Fruit fly (Drosophila melanogaster) whole organism, embryonic: Measurements from ENCODE around the gene sra.
A peak's percentile ranks its signal among the peaks of the same experiment; 100 is the strongest.

Experiments
- Awh ChIP-seq: fragments of 200-800 bp; sonication (Bioruptor generic); IDR thresholded peaks from 2 replicates; pipeline ENCODE4, ENCODE4 v1.3.6; 2022; ENCODE audit warnings: missing biosample characterization, missing genetic modification characterization
- B-H1 ChIP-seq: fragments of 200-800 bp; sonication (Bioruptor generic); IDR thresholded peaks from 3 replicates; pipeline ENCODE4 v1.3.6; 2022; ENCODE audit warnings: missing biosample characterization, missing genetic modification characterization
- B-H2 ChIP-seq: fragments of 200-800 bp; sonication (Bioruptor generic); optimal IDR thresholded peaks from 2 replicates; lab custom pipeline; 2018; ENCODE audit warnings: missing biosample characterization, mild to moderate bottlenecking, missing genetic modification characterization
- CG10366 ChIP-seq: fragments of 200-800 bp; sonication (Bioruptor generic); IDR thresholded peaks from 2 replicates; pipeline ENCODE4 v1.3.6; 2022; ENCODE audit warnings: missing biosample characterization, missing genetic modification characterization
- CG11695 ChIP-seq: fragments of 200-800 bp; sonication (Bioruptor generic); IDR thresholded peaks from 3 replicates; pipeline ENCODE4 v1.3.6; 2022; ENCODE audit warnings: missing biosample characterization, missing genetic modification characterization
- CG13424 ChIP-seq: fragments of 200-800 bp; sonication (Bioruptor generic); optimal IDR thresholded peaks from 2 replicates; lab custom pipeline; 2019; ENCODE audit warnings: missing biosample characterization, mild to moderate bottlenecking, missing genetic modification characterization, moderate library complexity
- CG16779 ChIP-seq: fragments of 200-800 bp; sonication (Bioruptor generic); IDR thresholded peaks from 2 replicates; pipeline ENCODE4 v1.3.6; 2022; ENCODE audit warnings: missing biosample characterization, missing genetic modification characterization
- CG1792 ChIP-seq: fragments of 200-800 bp; sonication (Bioruptor generic); optimal IDR thresholded peaks from 2 replicates; lab custom pipeline; 2016; ENCODE audit warnings: missing biosample characterization, missing genetic modification characterization
- CG18619 ChIP-seq: fragments of 200-800 bp; sonication (Bioruptor generic); optimal IDR thresholded peaks from 3 replicates; lab custom pipeline; 2017; ENCODE audit warnings: missing biosample characterization, mild to moderate bottlenecking, missing genetic modification characterization
- CG31365 ChIP-seq: fragments of 200-800 bp; sonication (Bioruptor generic); optimal IDR thresholded peaks from 2 replicates; lab custom pipeline; 2018; ENCODE audit warnings: missing biosample characterization, mild to moderate bottlenecking, missing genetic modification characterization
- CG4730 ChIP-seq: fragments of 200-800 bp; sonication (Bioruptor generic); IDR thresholded peaks from 2 replicates; pipeline ENCODE4 v1.3.6; 2022; ENCODE audit warnings: missing biosample characterization, missing genetic modification characterization
- CG7372 ChIP-seq: fragments of 200-800 bp; sonication (Bioruptor generic); IDR thresholded peaks from 2 replicates; pipeline ENCODE4 v1.3.6; 2022; ENCODE audit warnings: missing biosample characterization, missing genetic modification characterization
- CG7786 ChIP-seq: fragments of 200-800 bp; sonication (Bioruptor generic); optimal IDR thresholded peaks from 2 replicates; lab custom pipeline; 2016; ENCODE audit warnings: missing biosample characterization, missing genetic modification characterization
- CG8478 ChIP-seq: fragments of >200 bp; optimal IDR thresholded peaks from 2 replicates; lab custom pipeline; 2018
- CG9727 ChIP-seq: fragments of 200-800 bp; sonication (Bioruptor generic); optimal IDR thresholded peaks from 3 replicates; lab custom pipeline; 2017; ENCODE audit warnings: missing biosample characterization, mild to moderate bottlenecking, missing genetic modification characterization
- D ChIP-seq, 2 experiments: fragments of 200-800 bp in 1 of 2; fragments of >200 bp in 1 of 2; sonication (Bioruptor generic) in 1 of 2; optimal IDR thresholded peaks; 2 replicates in 1 of 2; 3 replicates in 1 of 2; lab custom pipeline; 2017; ENCODE audit warnings: mild to moderate bottlenecking in 1 of 2, missing biosample characterization in 1 of 2, missing genetic modification characterization in 1 of 2, missing genetic modification reagents in 1 of 2
- D19A ChIP-seq: fragments of 200-800 bp; optimal IDR thresholded peaks from 3 replicates; lab custom pipeline; 2019; ENCODE audit warnings: missing biosample characterization, mild to moderate bottlenecking, missing genetic modification characterization, moderate library complexity
- Ets65A ChIP-seq: fragments of 200-800 bp; sonication (Bioruptor generic); peaks from one replicate; lab custom pipeline; 2016; ENCODE audit warnings: missing biosample characterization, missing genetic modification characterization
- Hmr ChIP-seq: fragments of 200-800 bp; sonication (Bioruptor generic); optimal IDR thresholded peaks from 3 replicates; lab custom pipeline; 2017; ENCODE audit warnings: mild to moderate bottlenecking, missing biosample characterization, missing genetic modification reagents, missing genetic modification characterization
- NC2β ChIP-seq: fragments of 200-800 bp; sonication (Bioruptor generic); optimal IDR thresholded peaks from 2 replicates; lab custom pipeline; 2016; ENCODE audit warnings: missing biosample characterization, missing genetic modification characterization
- Sox100B ChIP-seq: fragments of 200-800 bp; sonication (Bioruptor generic); optimal IDR thresholded peaks from 3 replicates; lab custom pipeline; 2018; ENCODE audit warnings: missing biosample characterization, mild to moderate bottlenecking, missing genetic modification characterization
- Xbp1 ChIP-seq: fragments of 200-800 bp; sonication (Bioruptor generic); optimal IDR thresholded peaks from 3 replicates; lab custom pipeline; 2016; ENCODE audit warnings: missing biosample characterization, mild to moderate bottlenecking, missing genetic modification characterization
- ab ChIP-seq: fragments of 200-800 bp; sonication (Bioruptor generic); optimal IDR thresholded peaks from 2 replicates; lab custom pipeline; 2016; ENCODE audit warnings: missing biosample characterization, missing genetic modification characterization
- az2 ChIP-seq: fragments of 200-800 bp; sonication (Bioruptor generic); optimal IDR thresholded peaks from 3 replicates; lab custom pipeline; 2016; ENCODE audit warnings: missing biosample characterization, missing genetic modification characterization
- bbx ChIP-seq: fragments of 200-800 bp; sonication (Bioruptor generic); IDR thresholded peaks from 2 replicates; pipeline ENCODE4 v1.3.6; 2022; ENCODE audit warnings: missing biosample characterization, missing genetic modification characterization; ENCODE audit not compliant: partially characterized antibody
- chinmo ChIP-seq: fragments of 200-800 bp; sonication (Bioruptor generic); IDR thresholded peaks from 4 replicates; pipeline ENCODE4 v1.3.6; 2022; ENCODE audit warnings: missing biosample characterization, missing genetic modification characterization; ENCODE audit not compliant: partially characterized antibody
- chm ChIP-seq: fragments of 200-800 bp; sonication (Bioruptor generic); IDR thresholded peaks from 2 replicates; pipeline ENCODE4 v1.3.6; 2022; ENCODE audit warnings: missing biosample characterization, missing genetic modification characterization
- dmrt99B ChIP-seq: fragments of 200-800 bp; sonication (Bioruptor generic); optimal IDR thresholded peaks from 2 replicates; lab custom pipeline; 2018; ENCODE audit warnings: missing biosample characterization, mild to moderate bottlenecking, missing genetic modification characterization, moderate library complexity
- fd102C ChIP-seq: fragments of 200-800 bp; sonication (Bioruptor generic); optimal IDR thresholded peaks from 2 replicates; lab custom pipeline; 2018; ENCODE audit warnings: missing biosample characterization, mild to moderate bottlenecking, missing genetic modification characterization, moderate library complexity
- ftz-f1 ChIP-seq: fragments of 200-800 bp; sonication (Bioruptor generic); optimal IDR thresholded peaks from 2 replicates; lab custom pipeline; 2016; ENCODE audit warnings: missing biosample characterization, missing genetic modification characterization
- gem ChIP-seq: fragments of 200-800 bp; sonication (Bioruptor generic); optimal IDR thresholded peaks from 2 replicates; lab custom pipeline; 2019; ENCODE audit warnings: missing biosample characterization, mild to moderate bottlenecking, missing genetic modification characterization, moderate library complexity
- grn ChIP-seq: fragments of 200-800 bp; sonication (Bioruptor generic); optimal IDR thresholded peaks from 3 replicates; lab custom pipeline; 2017; ENCODE audit warnings: missing biosample characterization, missing genetic modification characterization
- hb ChIP-seq: fragments of 200-800 bp; sonication (Bioruptor generic); IDR thresholded peaks from 3 replicates; pipeline ENCODE4 v1.3.6; 2022; ENCODE audit warnings: missing biosample characterization, missing genetic modification characterization; ENCODE audit not compliant: partially characterized antibody
- jing ChIP-seq: fragments of 200-800 bp; sonication (Bioruptor generic); optimal IDR thresholded peaks from 2 replicates; lab custom pipeline; 2018; ENCODE audit warnings: missing biosample characterization, mild to moderate bottlenecking, missing genetic modification characterization
- lab ChIP-seq: fragments of 200-800 bp; sonication (Bioruptor generic); optimal IDR thresholded peaks from 3 replicates; lab custom pipeline; 2017; ENCODE audit warnings: missing biosample characterization, missing genetic modification characterization, mild to moderate bottlenecking, moderate library complexity, missing genetic modification reagents
- nerfin-2 ChIP-seq: fragments of 200-800 bp; sonication (Bioruptor generic); IDR thresholded peaks from 2 replicates; pipeline ENCODE4 v1.3.6; 2022; ENCODE audit warnings: missing biosample characterization, missing genetic modification characterization; ENCODE audit not compliant: partially characterized antibody
- pita ChIP-seq: fragments of 200-800 bp; sonication (Bioruptor generic); optimal IDR thresholded peaks from 2 replicates; lab custom pipeline; 2017; ENCODE audit warnings: missing biosample characterization, mild to moderate bottlenecking, missing genetic modification characterization
- ranshi ChIP-seq: fragments of 200-800 bp; sonication (Bioruptor generic); IDR thresholded peaks from 2 replicates; pipeline ENCODE4 v1.3.6; 2022; ENCODE audit warnings: missing biosample characterization, missing genetic modification characterization
- scrt ChIP-seq: fragments of 200-800 bp; sonication (Bioruptor generic); optimal IDR thresholded peaks from 2 replicates; lab custom pipeline; 2018; ENCODE audit warnings: missing biosample characterization, mild to moderate bottlenecking, missing genetic modification characterization, moderate library complexity
- sqz ChIP-seq: fragments of 200-800 bp; sonication (Bioruptor generic); optimal IDR thresholded peaks from 3 replicates; lab custom pipeline; 2018; ENCODE audit warnings: missing biosample characterization, mild to moderate bottlenecking, missing genetic modification characterization
- sr ChIP-seq: fragments of 200-800 bp; sonication (Bioruptor generic); IDR thresholded peaks from 3 replicates; pipeline ENCODE4 v1.3.6; 2022; ENCODE audit warnings: missing biosample characterization, missing genetic modification characterization
- tio ChIP-seq: fragments of 200-800 bp; sonication (Bioruptor generic); optimal IDR thresholded peaks from 2 replicates; lab custom pipeline; 2017; ENCODE audit warnings: missing biosample characterization, missing genetic modification characterization, inconsistent platforms
- tll ChIP-seq, 2 experiments: fragments of 200-800 bp in 1 of 2; fragments of >200 bp in 1 of 2; sonication (Bioruptor generic) in 1 of 2; optimal IDR thresholded peaks; 2 replicates each; lab custom pipeline; 2017 to 2019; ENCODE audit warnings: missing biosample characterization in 2 of 2, missing genetic modification characterization in 2 of 2, mild to moderate bottlenecking in 1 of 2, moderate library complexity in 1 of 2
- unpg ChIP-seq: fragments of 200-800 bp; sonication (Bioruptor generic); optimal IDR thresholded peaks from 3 replicates; lab custom pipeline; 2018; ENCODE audit warnings: missing biosample characterization, mild to moderate bottlenecking, missing genetic modification characterization, moderate library complexity
- vvl ChIP-seq: fragments of 200-800 bp; sonication (Bioruptor generic); IDR thresholded peaks from 2 replicates; pipeline ENCODE4 v1.3.6; 2022; ENCODE audit warnings: missing biosample characterization, missing genetic modification characterization
- yki ChIP-seq: fragments of >200 bp; optimal IDR thresholded peaks from 3 replicates; lab custom pipeline; 2018
- z ChIP-seq: fragments of 200-800 bp; sonication (Bioruptor generic); IDR thresholded peaks from 3 replicates; pipeline ENCODE4 v1.3.6; 2022; ENCODE audit warnings: missing biosample characterization, missing genetic modification characterization
- zen ChIP-seq: fragments of 200-800 bp; sonication (Bioruptor generic); optimal IDR thresholded peaks from 3 replicates; lab custom pipeline; 2018; ENCODE audit warnings: missing biosample characterization, mild to moderate bottlenecking, missing genetic modification characterization, moderate library complexity

The sra gene

DNA sequence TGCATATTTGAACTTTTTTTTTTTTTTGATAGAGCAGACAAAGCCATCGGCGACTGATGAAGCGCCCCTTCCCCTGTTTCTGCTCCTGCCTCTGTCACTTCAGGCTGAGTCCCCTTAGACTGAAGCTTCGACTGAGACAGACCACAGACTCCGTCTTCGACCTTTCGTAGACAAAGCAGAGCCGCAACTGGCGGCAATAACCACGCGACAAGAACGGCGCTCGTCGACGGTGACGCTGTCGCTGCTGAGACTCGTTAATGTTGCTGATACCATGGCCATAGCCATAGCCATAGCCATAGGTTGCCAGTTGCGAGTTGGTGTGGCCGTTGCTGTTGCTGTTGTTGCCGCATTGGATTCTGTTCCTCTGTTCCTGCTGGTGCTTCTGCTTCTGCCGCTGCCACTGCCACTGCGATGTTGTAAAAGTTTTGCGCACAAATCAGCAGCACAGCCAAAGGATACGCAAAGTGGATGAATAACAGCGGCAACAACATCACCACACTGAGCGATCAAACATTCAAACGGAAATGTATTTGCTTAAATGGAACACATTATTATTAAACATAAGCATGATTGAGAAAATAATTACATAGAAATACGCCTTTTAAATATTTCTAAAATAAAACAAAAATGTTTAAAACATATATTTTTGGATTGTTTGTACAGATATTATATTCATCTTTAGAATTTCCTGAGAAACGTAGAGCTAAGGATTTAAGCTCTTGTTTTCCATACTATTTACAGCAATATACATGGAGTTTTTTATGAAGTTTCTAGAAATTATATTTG, 36.6 kb downstream of the sra start (continued):
- TF ChIP-seq chinmo (peak; percentile 89), B-H1 (no peak), chm (GFP tag; lab: Robert Waterston, UW) (peak; percentile 81), tll (GFP tag; optimal IDR thresholded peaks at IDR 0.05; lab: Kevin White, UChicago) (no peak), Ets65A (GFP tag; lab: Kevin White, UChicago) (peak; percentile 49), lab (peak; percentile 43), fd102C (GFP tag; lab: Kevin White, UChicago) (no peak), sr (GFP tag; lab: Robert Waterston, UW) (0 out of 3 replicates have a peak, but pooled peaks have one; percentile 39), ftz-f1 (GFP tag; lab: Kevin White, UChicago) (peak; percentile 44), CG7372 (GFP tag; lab: Robert Waterston, UW) (peak; percentile 5; the same call in 1 of the 2 replicates), D19A (tag; lab: Kevin White, UChicago) (peak; percentile 33), Xbp1 (peak; percentile 9), CG31365 (peak; percentile 22), vvl (GFP tag; lab: Robert Waterston, UW) (peak; percentile 44; the same call in 1 of the 2 replicates), grn (GFP tag; lab: Kevin White, UChicago) (no peak), B-H2 (GFP tag; lab: Kevin White, UChicago) (peak; percentile 35), Sox100B (GFP tag; lab: Kevin White, UChicago) (peak; percentile 45), CG7786 (peak; percentile 18), zen (no peak), CG18619 (GFP tag; lab: Kevin White, UChicago) (peak; percentile 34), CG11695 (0 out of 3 replicates have a peak, but pooled peaks have one; percentile 25), CG10366 (0 out of 2 replicates have a peak, but pooled peaks have one; percentile 8), NC2β (no peak), hb (GFP tag; lab: Robert Waterston, UW) (no peak), CG1792 (GFP tag; lab: Kevin White, UChicago) (no peak), Hmr (peak; percentile 42), CG4730 (GFP tag; lab: Robert Waterston, UW) (no peak), unpg (GFP tag; lab: Kevin White, UChicago) (peak; percentile 27), nerfin-2 (GFP tag; lab: Robert Waterston, UW) (0 out of 2 replicates have a peak, but pooled peaks have one; percentile 14), CG16779 (GFP tag; lab: Robert Waterston, UW) (0 out of 2 replicates have a peak, but pooled peaks have one; percentile 35), CG13424 (tag; lab: Kevin White, UChicago) (peak; percentile 55), z (GFP tag; lab: Robert Waterston, UW) (peak; percentile 51; the same call in 1 of the 3 replicates), ab (GFP tag; lab: Kevin White, UChicago) (no peak), yki (lab: Kevin White, UChicago) (no peak), pita (no peak), dmrt99B (peak; percentile 72), CG9727 (peak; percentile 60), ranshi (GFP tag; lab: Robert Waterston, UW) (0 out of 2 replicates have a peak, but pooled peaks have one; percentile 7), tio (GFP tag; lab: Kevin White, UChicago) (peak; percentile 40), sqz (GFP tag; lab: Kevin White, UChicago) (peak; percentile 14), scrt (GFP tag; lab: Kevin White, UChicago) (no peak), Awh (peak; percentile 44; the same call in 1 of the 2 replicates), jing (GFP tag; lab: Kevin White, UChicago) (no peak), gem (peak; percentile 78), D (optimal IDR thresholded peaks at IDR 0.05; lab: Kevin White, UChicago) (no peak), D (GFP tag; optimal IDR thresholded peaks at IDR 0.05; lab: Kevin White, UChicago) (peak; percentile 17), bbx (GFP tag; lab: Robert Waterston, UW) (peak; percentile 50), az2 (GFP tag; lab: Kevin White, UChicago) (no peak), CG8478 (lab: Kevin White, UChicago) (no peak)
